Worm (Caenorhabditis elegans) whole organism, L4 larva: Measurements from ENCODE around the gene clec-66.
A peak's percentile ranks its signal among the peaks of the same experiment; 100 is the strongest.

Source experiments
- F37D6.2 ChIP-seq: sonication (generic microtip); optimal IDR thresholded peaks from 2 replicates; lab custom pipeline; 2016; ENCODE audit warnings: mild to moderate bottlenecking, missing genetic modification characterization, missing compliant biosample characterization
- F49E8.2 ChIP-seq: sonication (generic microtip); optimal IDR thresholded peaks from 2 replicates; lab custom pipeline; 2016; ENCODE audit warnings: missing compliant biosample characterization, mild to moderate bottlenecking, missing genetic modification characterization, borderline replicate concordance
- R02D3.7 ChIP-seq: fragments of 150-350 bp; sonication (generic microtip); optimal IDR thresholded peaks from 3 replicates; lab custom pipeline; 2014; ENCODE audit warnings: missing biosample characterization, missing genetic modification characterization
- T26A8.4 ChIP-seq: fragments of 200-800 bp; sonication (Bioruptor generic); IDR thresholded peaks from 2 replicates; pipeline ENCODE4 v1.3.6; 2022; ENCODE audit warnings: missing genetic modification characterization, missing compliant biosample characterization
- Y75B8A.6 ChIP-seq: fragments of 200-800 bp; sonication (Bioruptor generic); IDR thresholded peaks from 2 replicates; pipeline ENCODE4 v1.3.6; 2022; ENCODE audit warnings: missing genetic modification reagents, missing genetic modification characterization, missing compliant biosample characterization
- ZK337.2 ChIP-seq: fragments of 200-800 bp; sonication (Bioruptor generic); IDR thresholded peaks from 2 replicates; pipeline ENCODE4 v1.3.6; 2022; ENCODE audit warnings: missing genetic modification reagents, missing genetic modification characterization, missing compliant biosample characterization
- ZK546.5 ChIP-seq, 2 experiments: sonication (generic microtip); optimal IDR thresholded peaks; 2 replicates each; lab custom pipeline; 2017; ENCODE audit warnings: missing biosample characterization in 2 of 2, missing genetic modification characterization in 2 of 2
- aha-1 ChIP-seq: fragments of 150-350 bp; peaks from one replicate; lab custom pipeline; 2014; ENCODE audit warnings: missing biosample characterization, missing genetic modification characterization
- ama-1 ChIP-seq: fragments of 150-350 bp; optimal IDR thresholded peaks from 2 replicates; lab custom pipeline; 2014; ENCODE audit warnings: inconsistent platforms, mixed read lengths
- attf-4 ChIP-seq: sonication (generic microtip); optimal IDR thresholded peaks from 3 replicates; lab custom pipeline; 2017; ENCODE audit warnings: missing biosample characterization, missing genetic modification characterization
- ceh-62 ChIP-seq: sonication (generic microtip); optimal IDR thresholded peaks from 2 replicates; lab custom pipeline; 2017; ENCODE audit warnings: missing biosample characterization, missing genetic modification characterization
- ces-1 ChIP-seq: fragments of 150-350 bp; sonication (generic microtip); optimal IDR thresholded peaks from 4 replicates; lab custom pipeline; 2014; ENCODE audit warnings: missing biosample characterization, missing genetic modification reagents, missing genetic modification characterization
- daf-16 ChIP-seq, 3 experiments: sonication (generic microtip); optimal IDR thresholded peaks; 2 replicates each; lab custom pipeline; 2016 to 2017; ENCODE audit warnings: missing genetic modification characterization in 3 of 3, missing genetic modification reagents in 3 of 3, mild to moderate bottlenecking in 2 of 3, missing compliant biosample characterization in 2 of 3, missing biosample characterization in 1 of 3, moderate library complexity in 1 of 3
- daf-19 ChIP-seq: fragments of 200-800 bp; sonication (Bioruptor generic); conservative IDR thresholded peaks from 2 replicates; pipeline ENCODE4 v1.3.6; 2022; ENCODE audit warnings: missing genetic modification characterization, missing compliant biosample characterization
- daf-8 ChIP-seq: fragments of 200-800 bp; sonication (Bioruptor generic); IDR thresholded peaks from 2 replicates; pipeline ENCODE4 v1.3.6; 2022; ENCODE audit warnings: missing genetic modification characterization, missing compliant biosample characterization
- dmd-6 ChIP-seq: fragments of 200-800 bp; sonication (Bioruptor generic); IDR thresholded peaks from 2 replicates; pipeline ENCODE4 v1.3.6; 2022; ENCODE audit warnings: missing genetic modification reagents, missing genetic modification characterization, missing compliant biosample characterization
- dmd-8 ChIP-seq: fragments of 200-800 bp; sonication (Bioruptor generic); IDR thresholded peaks from 2 replicates; pipeline ENCODE4 v1.3.6; 2022; ENCODE audit warnings: missing genetic modification characterization, missing compliant biosample characterization
- dmd-9 ChIP-seq: fragments of 200-800 bp; sonication (Bioruptor generic); IDR thresholded peaks from 2 replicates; pipeline ENCODE4 v1.3.6; 2022; ENCODE audit warnings: missing genetic modification reagents, missing genetic modification characterization, missing compliant biosample characterization
- dpl-1 ChIP-seq: fragments of 150-350 bp; optimal IDR thresholded peaks from 2 replicates; lab custom pipeline; 2014; ENCODE audit warnings: missing biosample characterization, missing genetic modification reagents, missing genetic modification characterization
- dve-1 ChIP-seq: sonication (generic microtip); optimal IDR thresholded peaks from 2 replicates; lab custom pipeline; 2017; ENCODE audit warnings: antibody characterized with exemption, mild to moderate bottlenecking, missing genetic modification characterization, missing compliant biosample characterization; ENCODE audit not compliant: insufficient read depth
- egl-27 ChIP-seq: sonication (generic microtip); optimal IDR thresholded peaks from 3 replicates; lab custom pipeline; 2017; ENCODE audit warnings: missing biosample characterization, missing genetic modification reagents, missing genetic modification characterization
- fkh-10 ChIP-seq: fragments of 150-350 bp; optimal IDR thresholded peaks from 2 replicates; lab custom pipeline; 2014; ENCODE audit warnings: missing biosample characterization, missing genetic modification reagents, missing genetic modification characterization
- hlh-30 ChIP-seq: sonication (generic microtip); optimal IDR thresholded peaks from 2 replicates; lab custom pipeline; 2017; ENCODE audit warnings: antibody characterized with exemption, mild to moderate bottlenecking, missing genetic modification characterization, missing compliant biosample characterization; ENCODE audit not compliant: insufficient read depth
- lim-7 ChIP-seq: fragments of 200-800 bp; sonication (Bioruptor generic); IDR thresholded peaks from 2 replicates; pipeline ENCODE4 v1.3.6; 2022; ENCODE audit warnings: missing genetic modification characterization, missing compliant biosample characterization
- lin-13 ChIP-seq: fragments of 150-350 bp; optimal IDR thresholded peaks from 2 replicates; lab custom pipeline; 2014; ENCODE audit warnings: missing biosample characterization, missing genetic modification reagents, missing genetic modification characterization
- lin-39 ChIP-seq: fragments of 150-350 bp; optimal IDR thresholded peaks from 2 replicates; lab custom pipeline; 2014; ENCODE audit warnings: missing biosample characterization, missing genetic modification reagents, missing genetic modification characterization
- mxl-3 ChIP-seq: fragments of 200-800 bp; sonication (Bioruptor generic); optimal IDR thresholded peaks from 2 replicates; lab custom pipeline; 2018; ENCODE audit warnings: mild to moderate bottlenecking, missing genetic modification characterization, missing compliant biosample characterization
- nhr-102 ChIP-seq: sonication (generic microtip); optimal IDR thresholded peaks from 2 replicates; lab custom pipeline; 2016; ENCODE audit warnings: mild to moderate bottlenecking, missing genetic modification characterization, moderate library complexity, missing compliant biosample characterization
- nhr-11 ChIP-seq: fragments of 150-350 bp; optimal IDR thresholded peaks from 2 replicates; lab custom pipeline; 2014; ENCODE audit warnings: missing biosample characterization, missing genetic modification characterization
- nhr-111 ChIP-seq: fragments of 200-800 bp; sonication (Bioruptor generic); optimal IDR thresholded peaks from 2 replicates; lab custom pipeline; 2018; ENCODE audit warnings: mild to moderate bottlenecking, missing genetic modification characterization, missing compliant biosample characterization
- nhr-237 ChIP-seq: sonication (generic microtip); optimal IDR thresholded peaks from 2 replicates; lab custom pipeline; 2017; ENCODE audit warnings: missing biosample characterization, missing genetic modification characterization
- nhr-25 ChIP-seq: sonication (generic microtip); optimal IDR thresholded peaks from 2 replicates; lab custom pipeline; 2017; ENCODE audit warnings: missing genetic modification characterization, mild to moderate bottlenecking, missing compliant biosample characterization, antibody characterized with exemption, moderate library complexity, borderline replicate concordance; ENCODE audit not compliant: insufficient read depth
- nhr-6 ChIP-seq: fragments of 150-350 bp; optimal IDR thresholded peaks from 2 replicates; lab custom pipeline; 2014; ENCODE audit warnings: missing biosample characterization, missing genetic modification characterization
- nhr-76 ChIP-seq: fragments of 150-350 bp; optimal IDR thresholded peaks from 2 replicates; lab custom pipeline; 2014; ENCODE audit warnings: missing biosample characterization, missing genetic modification characterization
- nhr-77 ChIP-seq: fragments of 150-350 bp; optimal IDR thresholded peaks from 2 replicates; lab custom pipeline; 2014; ENCODE audit warnings: missing biosample characterization, missing genetic modification characterization
- pha-4 ChIP-seq, 2 experiments: fragments of 150-350 bp in 1 of 2; fragments of 200-800 bp in 1 of 2; sonication (Bioruptor generic) in 1 of 2; IDR thresholded peaks in 1 of 2; optimal IDR thresholded peaks in 1 of 2; 2 replicates each; pipeline versions ENCODE4 v1.3.6 to Lab custom; 2014 to 2022; ENCODE audit warnings: missing genetic modification characterization in 2 of 2, missing genetic modification reagents in 2 of 2, missing biosample characterization in 1 of 2, missing compliant biosample characterization in 1 of 2
- php-3 ChIP-seq: fragments of 200-800 bp; sonication (Bioruptor generic); IDR thresholded peaks from 2 replicates; pipeline ENCODE4 v1.3.6; 2022; ENCODE audit warnings: missing genetic modification reagents, missing genetic modification characterization, missing compliant biosample characterization
- pqm-1 ChIP-seq: sonication (generic microtip); optimal IDR thresholded peaks from 2 replicates; lab custom pipeline; 2017; ENCODE audit warnings: missing biosample characterization, missing genetic modification characterization
- skn-1 ChIP-seq: fragments of 150-350 bp; optimal IDR thresholded peaks from 2 replicates; lab custom pipeline; 2014; ENCODE audit warnings: missing biosample characterization, missing genetic modification characterization
- tag-97 ChIP-seq: fragments of 200-800 bp; sonication (Bioruptor generic); IDR thresholded peaks from 2 replicates; pipeline ENCODE4 v1.3.6; 2022; ENCODE audit warnings: missing genetic modification characterization, missing compliant biosample characterization
- tra-1 ChIP-seq: fragments of 200-800 bp; sonication (Bioruptor generic); IDR thresholded peaks from 2 replicates; pipeline ENCODE4 v1.3.6; 2022; ENCODE audit warnings: missing genetic modification reagents, missing genetic modification characterization, missing compliant biosample characterization
- zag-1 ChIP-seq: fragments of 150-350 bp; optimal IDR thresholded peaks from 2 replicates; lab custom pipeline; 2014; ENCODE audit warnings: missing biosample characterization, missing genetic modification characterization
- zfp-3 ChIP-seq: fragments of 200-800 bp; sonication (Bioruptor generic); conservative IDR thresholded peaks from 2 replicates; pipeline ENCODE4 v1.3.6; 2022; ENCODE audit warnings: missing genetic modification reagents, missing genetic modification characterization, missing compliant biosample characterization
- zip-11 ChIP-seq: fragments of 200-800 bp; sonication (Bioruptor generic); IDR thresholded peaks from 2 replicates; pipeline ENCODE4 v1.3.6; 2022; ENCODE audit warnings: missing genetic modification characterization, missing compliant biosample characterization
- ztf-11 ChIP-seq: fragments of 150-350 bp; optimal IDR thresholded peaks from 2 replicates; lab custom pipeline; 2014; ENCODE audit warnings: missing biosample characterization, missing genetic modification characterization
- ztf-7 ChIP-seq: fragments of 150-350 bp; optimal IDR thresholded peaks from 2 replicates; lab custom pipeline; 2014; ENCODE audit warnings: missing biosample characterization, missing genetic modification characterization

The clec-66 gene

DNA sequence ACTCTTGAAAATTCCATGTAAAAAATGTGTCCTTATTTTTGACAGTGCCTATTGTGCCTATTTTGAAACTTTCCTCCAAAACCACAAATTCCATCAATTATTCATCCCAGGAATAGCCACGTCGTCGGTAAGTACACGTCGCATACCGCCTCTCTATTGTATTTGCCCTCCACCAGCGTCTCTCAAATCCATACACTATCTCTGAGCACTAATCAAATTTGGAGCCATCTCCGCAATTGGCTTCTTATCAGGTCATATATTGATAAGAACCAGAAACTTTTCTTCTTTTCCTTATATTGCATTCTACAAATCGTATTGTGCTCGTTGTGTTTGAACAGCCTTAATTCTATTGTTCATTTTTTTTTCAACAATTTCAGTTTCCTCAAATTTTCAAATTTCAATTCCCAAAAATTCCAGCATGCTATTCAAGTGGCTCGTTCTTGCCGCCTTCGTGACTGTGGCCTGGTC is 27.3 kb downstream of the clec-66 start, which contains the start of gene dct-18 (continued):
- TF ChIP-seq skn-1 (tag; lab: Kevin White, UChicago) (no peak), F49E8.2 (no peak), T26A8.4 (GFP tag; lab: Robert Waterston, UW) (no peak), nhr-111 (no peak), lin-39 (no peak), hlh-30 (no peak), zfp-3 (GFP tag; lab: Robert Waterston, UW) (no peak), ceh-62 (tag; lab: Kevin White, UChicago) (no peak), egl-27 (tag; lab: Kevin White, UChicago) (no peak), nhr-76 (tag; lab: Kevin White, UChicago) (no peak), zag-1 (tag; lab: Kevin White, UChicago) (no peak), ztf-11 (tag; lab: Kevin White, UChicago) (no peak), dpl-1 (no peak), dmd-9 (GFP tag; lab: Robert Waterston, UW) (no peak), daf-16 (GFP tag; optimal IDR thresholded peaks at IDR 0.05; lab: Kevin White, UChicago) (no peak), daf-16 (tag; optimal IDR thresholded peaks at IDR 0.05; lab: Kevin White, UChicago) (peak; percentile 54), php-3 (GFP tag; lab: Robert Waterston, UW) (0 out of 2 replicates have a peak, but pooled peaks have one; percentile 20), nhr-77 (tag; lab: Kevin White, UChicago) (peak; percentile 29), tra-1 (GFP tag; lab: Robert Waterston, UW) (no peak), F37D6.2 (tag; lab: Kevin White, UChicago) (no peak), attf-4 (tag; lab: Kevin White, UChicago) (no peak), fkh-10 (GFP tag; lab: Kevin White, UChicago) (no peak), lim-7 (GFP tag; lab: Robert Waterston, UW) (no peak), ama-1 (no peak), R02D3.7 (tag; lab: Kevin White, UChicago) (no peak), ZK546.5 (tag; optimal IDR thresholded peaks at IDR 0.05; lab: Kevin White, UChicago) (no peak), aha-1 (no peak), ZK337.2 (GFP tag; lab: Robert Waterston, UW) (no peak), Y75B8A.6 (GFP tag; lab: Robert Waterston, UW) (no peak), tag-97 (no peak), nhr-102 (tag; lab: Kevin White, UChicago) (no peak), dmd-6 (GFP tag; lab: Robert Waterston, UW) (peak; percentile 48), ces-1 (GFP tag; lab: Kevin White, UChicago) (no peak), mxl-3 (GFP tag; lab: Kevin White, UChicago) (peak; percentile 0), pha-4 (GFP tag; IDR thresholded peaks at IDR 0.05; lab: Robert Waterston, UW) (no peak), pha-4 (tag; optimal IDR thresholded peaks at IDR 0.05; lab: Kevin White, UChicago) (no peak), dve-1 (tag; lab: Kevin White, UChicago) (peak; percentile 66), nhr-237 (no peak), ztf-7 (no peak), pqm-1 (tag; lab: Kevin White, UChicago) (peak; percentile 77), nhr-25 (no peak), nhr-6 (no peak), daf-19 (GFP tag; lab: Robert Waterston, UW) (no peak), lin-13 (GFP tag; lab: Kevin White, UChicago) (no peak), dmd-8 (GFP tag; lab: Robert Waterston, UW) (no peak), daf-8 (no peak), zip-11 (GFP tag; lab: Robert Waterston, UW) (no peak), nhr-11 (tag; lab: Kevin White, UChicago) (no peak)
